Fruit fly (Drosophila melanogaster): ENCODE measurements around the gene CG44838.

DNA sequence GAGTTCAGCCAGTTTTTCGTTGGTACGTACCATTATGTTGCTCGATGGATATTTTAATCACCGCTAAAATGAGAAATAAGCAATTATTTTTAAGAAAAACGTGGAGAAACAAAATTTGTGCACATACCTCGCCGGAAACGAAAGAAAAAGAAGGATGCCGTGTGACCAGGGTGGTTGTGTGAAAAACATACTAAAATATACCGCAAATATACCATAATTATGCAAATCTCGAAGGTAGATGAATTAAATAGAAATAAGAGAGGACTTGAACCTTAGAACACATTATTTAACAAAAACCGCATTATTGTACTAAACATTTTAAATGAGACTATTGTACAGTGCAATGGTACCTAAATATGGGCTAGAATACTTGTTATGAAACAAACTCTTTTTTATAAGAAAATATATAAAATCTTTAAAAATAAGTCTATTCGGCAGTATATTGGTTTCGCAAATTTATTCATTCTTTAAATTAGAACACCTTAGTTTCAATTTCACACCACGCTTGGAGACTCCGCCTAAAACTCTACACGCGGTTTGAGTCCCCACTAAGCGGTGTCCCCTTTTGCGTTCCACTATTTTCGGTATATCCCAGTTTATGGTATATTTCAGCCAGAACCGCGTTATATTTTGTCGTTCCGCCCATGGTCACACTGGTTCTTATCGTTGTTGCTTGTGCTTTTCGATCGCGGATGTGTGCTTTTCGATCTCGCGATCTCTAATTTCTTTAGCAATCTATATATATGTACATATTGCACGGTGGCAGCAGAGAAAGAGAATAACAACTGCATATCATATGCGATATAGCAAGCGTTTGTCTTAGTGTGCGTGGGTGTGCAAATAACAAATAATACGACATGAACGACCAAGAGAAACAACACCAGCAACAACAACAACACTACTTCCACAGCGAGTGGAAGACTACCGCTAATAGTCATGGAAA is 30.9 kb upstream of the CG44838 start, which contains the start of the genes RpS17 and MTF-1:
- TF ChIP-seq D1 (tag; optimal IDR thresholded peaks at IDR 0.05) = no peak
- no peak for TF ChIP-seq fd96Ca (GFP tag; IDR thresholded peaks at IDR 0.05)
- TF ChIP-seq Snoo (tag; optimal IDR thresholded peaks at IDR 0.05) = peak; percentile 58
- TF ChIP-seq CG14655 (GFP tag; optimal IDR thresholded peaks at IDR 0.05) = no peak
